Worm (Caenorhabditis elegans): ENCODE results near the gene C06E1.1.

The C06E1.1 gene

ce11 chrIII:8652922-8653321 lies 47.3 kb downstream of the C06E1.1 start:
- TF ChIP-seq him-1 (tag; optimal IDR thresholded peaks at IDR 0.05) = no peak
- TF ChIP-seq W03F9.2 (tag; optimal IDR thresholded peaks at IDR 0.05) = no peak
- TF ChIP-seq dao-5 (tag; optimal IDR thresholded peaks at IDR 0.05) = no peak

- TF ChIP-seq dao-5 (tag; optimal IDR thresholded peaks at IDR 0.05) = no peak
Observed at ce11 chrIII:8653457-8653856, 47.8 kb downstream of the C06E1.1 start.

- no peak for TF ChIP-seq W03F9.2 (tag; optimal IDR thresholded peaks at IDR 0.05)
- TF ChIP-seq dao-5 (tag; optimal IDR thresholded peaks at IDR 0.05) = no peak
Observed at ce11 chrIII:8653875-8654386, 48.3 kb downstream of the C06E1.1 start, which contains the start of gene F22B7.9. Gene F22B7.9, minus strand, starts transcription at chrIII:8653925.

- TF ChIP-seq him-1 (tag; optimal IDR thresholded peaks at IDR 0.05) = no peak
- no peak for TF ChIP-seq W03F9.2 (tag; optimal IDR thresholded peaks at IDR 0.05)
- no peak for TF ChIP-seq dao-5 (tag; optimal IDR thresholded peaks at IDR 0.05)
Observed at ce11 chrIII:8654400-8654980, 48.9 kb downstream of the C06E1.1 start.

- TF ChIP-seq him-1 (tag; optimal IDR thresholded peaks at IDR 0.05) = no peak
- TF ChIP-seq dao-5 (tag; optimal IDR thresholded peaks at IDR 0.05) = no peak
- no peak for TF ChIP-seq W03F9.2 (tag; optimal IDR thresholded peaks at IDR 0.05)
Observed at ce11 chrIII:8655412-8655811, 49.8 kb downstream of the C06E1.1 start.

ce11 chrIII:8656055-8656454 lies 50.4 kb downstream of the C06E1.1 start:
- no peak for TF ChIP-seq him-1 (tag; optimal IDR thresholded peaks at IDR 0.05)
- TF ChIP-seq dao-5 (tag; optimal IDR thresholded peaks at IDR 0.05) = no peak
- TF ChIP-seq W03F9.2 (tag; optimal IDR thresholded peaks at IDR 0.05) = no peak

Measured in whole organism, L4/young adult.